Worm (Caenorhabditis elegans): ENCODE data around the gene pcyt-2.2.

ce11 chrX:7932453-7932852 is 48.4 kb downstream of the pcyt-2.2 start:
- TF ChIP-seq pha-4 (GFP tag; IDR thresholded peaks at IDR 0.05) (no peak), pha-4 (tag; optimal IDR thresholded peaks at IDR 0.05) (no peak), jun-1 (tag; optimal IDR thresholded peaks at IDR 0.05) (no peak), Y75B8A.6 (GFP tag; IDR thresholded peaks at IDR 0.05) (no peak), nhr-237 (tag; optimal IDR thresholded peaks at IDR 0.05) (no peak), skn-1 (tag; optimal IDR thresholded peaks at IDR 0.05) (no peak)

Data from whole organism, L4 larva.